Worm (Caenorhabditis elegans) whole organism, L3 larva: ENCODE data around the gene pqn-29.

Experiments used
- R02D3.7 ChIP-seq: fragments of 150-350 bp; optimal IDR thresholded peaks from 2 replicates; lab custom pipeline; 2014; ENCODE audit warnings: missing biosample characterization, missing genetic modification characterization
- ZK546.5 ChIP-seq: sonication (generic microtip); optimal IDR thresholded peaks from 2 replicates; lab custom pipeline; 2017; ENCODE audit warnings: missing biosample characterization, missing genetic modification characterization
- aly-2 ChIP-seq: fragments of 150-350 bp; optimal IDR thresholded peaks from 2 replicates; lab custom pipeline; 2014; ENCODE audit warnings: missing biosample characterization, missing genetic modification characterization
- ama-1 ChIP-seq: fragments of 150-350 bp; optimal IDR thresholded peaks from 2 replicates; lab custom pipeline; 2018
- ceh-16 ChIP-seq: sonication (generic microtip); optimal IDR thresholded peaks from 2 replicates; lab custom pipeline; 2017; ENCODE audit warnings: missing biosample characterization, missing genetic modification characterization
- ceh-28 ChIP-seq: fragments of 150-350 bp; optimal IDR thresholded peaks from 2 replicates; lab custom pipeline; 2014; ENCODE audit warnings: missing biosample characterization, missing genetic modification reagents, missing genetic modification characterization
- ceh-82 ChIP-seq: fragments of 150-350 bp; optimal IDR thresholded peaks from 2 replicates; lab custom pipeline; 2014; ENCODE audit warnings: missing biosample characterization, missing genetic modification characterization
- ceh-9 ChIP-seq: sonication (generic microtip); optimal IDR thresholded peaks from 2 replicates; lab custom pipeline; 2018; ENCODE audit warnings: missing biosample characterization, missing genetic modification characterization
- daf-12 ChIP-seq: fragments of 150-350 bp; optimal IDR thresholded peaks from 2 replicates; lab custom pipeline; 2014; ENCODE audit warnings: missing biosample characterization, missing genetic modification reagents, missing genetic modification characterization
- egl-27 ChIP-seq: sonication (generic microtip); optimal IDR thresholded peaks from 4 replicates; lab custom pipeline; 2017; ENCODE audit warnings: missing biosample characterization, missing genetic modification reagents, missing genetic modification characterization
- egl-5 ChIP-seq: fragments of 150-350 bp; optimal IDR thresholded peaks from 2 replicates; lab custom pipeline; 2017; ENCODE audit warnings: missing biosample characterization, missing genetic modification reagents, missing genetic modification characterization, inconsistent platforms
- elt-2 ChIP-seq: sonication (generic microtip); optimal IDR thresholded peaks from 2 replicates; lab custom pipeline; 2016; ENCODE audit warnings: missing genetic modification reagents, mild to moderate bottlenecking, missing genetic modification characterization, missing compliant biosample characterization
- elt-3 ChIP-seq, 3 experiments: fragments of 150-350 bp in 1 of 3; sonication (generic microtip) in 2 of 3; optimal IDR thresholded peaks; 2 replicates in 2 of 3; 4 replicates in 1 of 3; lab custom pipeline; 2014 to 2017; ENCODE audit warnings: missing biosample characterization in 3 of 3, missing genetic modification characterization in 3 of 3
- eor-1 ChIP-seq, 2 experiments: fragments of 150-350 bp; optimal IDR thresholded peaks; 2 replicates each; lab custom pipeline; 2014 to 2018; ENCODE audit warnings: missing biosample characterization in 2 of 2, missing genetic modification characterization in 2 of 2
- fkh-10 ChIP-seq: sonication (generic microtip); optimal IDR thresholded peaks from 2 replicates; lab custom pipeline; 2017; ENCODE audit warnings: missing biosample characterization, missing genetic modification reagents, missing genetic modification characterization
- fkh-2 ChIP-seq: fragments of 150-350 bp; optimal IDR thresholded peaks from 2 replicates; lab custom pipeline; 2014; ENCODE audit warnings: missing biosample characterization, missing genetic modification reagents, missing genetic modification characterization
- fos-1 ChIP-seq: fragments of 150-350 bp; optimal IDR thresholded peaks from 2 replicates; lab custom pipeline; 2014; ENCODE audit warnings: missing biosample characterization, missing genetic modification characterization
- hmg-11 ChIP-seq: sonication (generic microtip); optimal IDR thresholded peaks from 2 replicates; lab custom pipeline; 2016; ENCODE audit warnings: missing genetic modification characterization, missing compliant biosample characterization
- jun-1 ChIP-seq: fragments of 150-350 bp; optimal IDR thresholded peaks from 2 replicates; lab custom pipeline; 2014; ENCODE audit warnings: missing biosample characterization, missing genetic modification reagents, missing genetic modification characterization
- lin-15B ChIP-seq: fragments of 150-350 bp; optimal IDR thresholded peaks from 2 replicates; lab custom pipeline; 2014; ENCODE audit warnings: missing biosample characterization, missing genetic modification characterization
- lin-39 ChIP-seq: fragments of 150-350 bp; optimal IDR thresholded peaks from 2 replicates; lab custom pipeline; 2018; ENCODE audit warnings: missing biosample characterization, missing genetic modification reagents, missing genetic modification characterization
- lsy-12 ChIP-seq: sonication (generic microtip); optimal IDR thresholded peaks from 2 replicates; lab custom pipeline; 2016; ENCODE audit warnings: mild to moderate bottlenecking, missing genetic modification characterization, missing compliant biosample characterization
- mdl-1 ChIP-seq: fragments of 150-350 bp; optimal IDR thresholded peaks from 2 replicates; lab custom pipeline; 2014; ENCODE audit warnings: missing biosample characterization, missing genetic modification characterization
- mml-1 ChIP-seq: fragments of 150-350 bp; sonication (generic microtip); optimal IDR thresholded peaks from 3 replicates; lab custom pipeline; 2014; ENCODE audit warnings: missing biosample characterization, missing genetic modification characterization
- nfya-1 ChIP-seq: sonication (generic microtip); optimal IDR thresholded peaks from 2 replicates; lab custom pipeline; 2017; ENCODE audit warnings: missing genetic modification characterization, mild to moderate bottlenecking, missing compliant biosample characterization, antibody characterized with exemption, moderate library complexity; ENCODE audit not compliant: insufficient read depth
- nhr-11 ChIP-seq: fragments of 150-350 bp; optimal IDR thresholded peaks from 2 replicates; lab custom pipeline; 2014; ENCODE audit warnings: missing biosample characterization, missing genetic modification characterization
- nhr-12 ChIP-seq: fragments of 150-350 bp; optimal IDR thresholded peaks from 2 replicates; lab custom pipeline; 2014; ENCODE audit warnings: missing biosample characterization, missing genetic modification characterization
- nhr-23 ChIP-seq: fragments of 150-350 bp; optimal IDR thresholded peaks from 2 replicates; lab custom pipeline; 2014; ENCODE audit warnings: missing biosample characterization, missing genetic modification reagents, missing genetic modification characterization
- nhr-237 ChIP-seq: fragments of 150-350 bp; optimal IDR thresholded peaks from 2 replicates; lab custom pipeline; 2014; ENCODE audit warnings: missing biosample characterization, missing genetic modification characterization
- nhr-25 ChIP-seq: sonication (generic microtip); optimal IDR thresholded peaks from 2 replicates; lab custom pipeline; 2017; ENCODE audit warnings: missing biosample characterization, missing genetic modification characterization
- nhr-43 ChIP-seq: sonication (generic microtip); optimal IDR thresholded peaks from 2 replicates; lab custom pipeline; 2016; ENCODE audit warnings: mild to moderate bottlenecking, missing genetic modification characterization, missing compliant biosample characterization; ENCODE audit not compliant: poor library complexity, severe bottlenecking
- nhr-67 ChIP-seq: fragments of 150-350 bp; optimal IDR thresholded peaks from 2 replicates; lab custom pipeline; 2014; ENCODE audit warnings: missing biosample characterization, missing genetic modification characterization
- nhr-77 ChIP-seq: fragments of 150-350 bp; optimal IDR thresholded peaks from 2 replicates; lab custom pipeline; 2014; ENCODE audit warnings: missing biosample characterization, missing genetic modification characterization
- pha-4 ChIP-seq: fragments of 150-350 bp; optimal IDR thresholded peaks from 2 replicates; lab custom pipeline; 2014; ENCODE audit warnings: missing biosample characterization, missing genetic modification reagents, missing genetic modification characterization
- pqm-1 ChIP-seq: fragments of 150-350 bp; optimal IDR thresholded peaks from 2 replicates; lab custom pipeline; 2017; ENCODE audit warnings: missing biosample characterization, missing genetic modification characterization, inconsistent platforms
- sea-2 ChIP-seq: fragments of 150-350 bp; sonication (generic microtip); optimal IDR thresholded peaks from 4 replicates; lab custom pipeline; 2014; ENCODE audit warnings: missing biosample characterization, missing genetic modification reagents, missing genetic modification characterization
- skn-1 ChIP-seq: fragments of 150-350 bp; optimal IDR thresholded peaks from 2 replicates; lab custom pipeline; 2014; ENCODE audit warnings: missing biosample characterization, missing genetic modification characterization
- snpc-4 ChIP-seq: fragments of 150-350 bp; optimal IDR thresholded peaks from 2 replicates; lab custom pipeline; 2014; ENCODE audit warnings: missing biosample characterization, missing genetic modification characterization
- tbx-2 ChIP-seq: sonication (generic microtip); optimal IDR thresholded peaks from 2 replicates; lab custom pipeline; 2016; ENCODE audit warnings: mild to moderate bottlenecking, missing genetic modification characterization, missing compliant biosample characterization
- unc-62 ChIP-seq: fragments of 150-350 bp; sonication (generic microtip); optimal IDR thresholded peaks from 4 replicates; lab custom pipeline; 2014; ENCODE audit warnings: missing biosample characterization, missing genetic modification reagents, missing genetic modification characterization
- zag-1 ChIP-seq: fragments of 150-350 bp; optimal IDR thresholded peaks from 2 replicates; lab custom pipeline; 2014; ENCODE audit warnings: missing biosample characterization, missing genetic modification characterization
- ztf-11 ChIP-seq: fragments of 150-350 bp; optimal IDR thresholded peaks from 2 replicates; lab custom pipeline; 2014; ENCODE audit warnings: missing biosample characterization, missing genetic modification characterization
- ztf-4 ChIP-seq: fragments of 150-350 bp; optimal IDR thresholded peaks from 2 replicates; lab custom pipeline; 2014; ENCODE audit warnings: missing biosample characterization, missing genetic modification characterization

The pqn-29 gene

ce11 chrIII:4653912-4654311 lies 7.8 kb upstream of the pqn-29 start:
- TF ChIP-seq ama-1 (lab: Kevin White, UChicago): peak; percentile 19
- peak; percentile 27 for TF ChIP-seq lsy-12 (tag; lab: Kevin White, UChicago)
- TF ChIP-seq nhr-43 (tag; lab: Kevin White, UChicago): peak; percentile 66
- TF ChIP-seq fkh-10 (GFP tag; lab: Kevin White, UChicago): no peak
- TF ChIP-seq, all 47 proteins: peak for 3

ce11 chrIII:4653374-4653773 lies 7.2 kb upstream of the pqn-29 start:
- no peak for TF ChIP-seq nhr-11
- TF ChIP-seq pha-4 (tag; lab: Kevin White, UChicago): no peak

- TF ChIP-seq ama-1 (lab: Kevin White, UChicago): peak; percentile 12
- TF ChIP-seq nhr-25 (tag; lab: Kevin White, UChicago): peak; percentile 15
- no peak for TF ChIP-seq snpc-4 (tag; lab: Kevin White, UChicago)
- TF ChIP-seq nhr-43 (tag; lab: Kevin White, UChicago): no peak
- peak; percentile 39 for TF ChIP-seq nhr-23 (tag; lab: Kevin White, UChicago)
- TF ChIP-seq ceh-28: no peak
- TF ChIP-seq ceh-82 (tag; lab: Kevin White, UChicago): no peak
- no peak for TF ChIP-seq sea-2 (GFP tag; lab: Kevin White, UChicago)
- TF ChIP-seq daf-12 (tag; lab: Kevin White, UChicago): no peak
- TF ChIP-seq eor-1 (tag; optimal IDR thresholded peaks at IDR 0.05; lab: Kevin White, UChicago): no peak
- peak; percentile 8 for TF ChIP-seq jun-1 (tag; lab: Kevin White, UChicago)
- TF ChIP-seq elt-2 (tag; lab: Kevin White, UChicago): peak; percentile 63
- peak; percentile 5 for TF ChIP-seq mdl-1 (tag; lab: Kevin White, UChicago)
- no peak for TF ChIP-seq ztf-4 (tag; lab: Kevin White, UChicago)
Observed at ce11 chrIII:4649811-4650544, 3.8 kb upstream of the pqn-29 start, which contains the start of gene ppm-2. ppm-2 (plus strand) TSS chrIII:4650494.

- TF ChIP-seq nfya-1 (tag; lab: Kevin White, UChicago) (peak; percentile 90), pha-4 (tag; lab: Kevin White, UChicago) (peak; percentile 94), elt-2 (tag; lab: Kevin White, UChicago) (peak; percentile 96), R02D3.7 (tag; lab: Kevin White, UChicago) (peak; percentile 64), ztf-4 (tag; lab: Kevin White, UChicago) (peak; percentile 15), jun-1 (tag; lab: Kevin White, UChicago) (peak; percentile 93), mml-1 (tag; lab: Kevin White, UChicago) (peak; percentile 24), nhr-25 (tag; lab: Kevin White, UChicago) (peak; percentile 98), zag-1 (tag; lab: Kevin White, UChicago) (no peak), ceh-28 (peak; percentile 95), egl-27 (tag; lab: Kevin White, UChicago) (peak; percentile 35), fos-1 (tag; lab: Kevin White, UChicago) (peak; percentile 28), daf-12 (tag; lab: Kevin White, UChicago) (no peak), aly-2 (tag; lab: Kevin White, UChicago) (no peak), skn-1 (tag; lab: Kevin White, UChicago) (no peak), tbx-2 (tag; lab: Kevin White, UChicago) (peak; percentile 74), ceh-9 (tag; lab: Kevin White, UChicago) (no peak), ztf-11 (tag; lab: Kevin White, UChicago) (no peak), ceh-16 (tag; lab: Kevin White, UChicago) (no peak), egl-5 (peak; percentile 88), ZK546.5 (no peak), lsy-12 (tag; lab: Kevin White, UChicago) (peak; percentile 87), lin-39 (tag; lab: Kevin White, UChicago) (peak; percentile 90), ceh-82 (tag; lab: Kevin White, UChicago) (no peak), elt-3 (tag; optimal IDR thresholded peaks at IDR 0.05; lab: Kevin White, UChicago) (peak in 1 of 3 experiments; percentile 93), nhr-23 (tag; lab: Kevin White, UChicago) (peak; percentile 92), fkh-10 (GFP tag; lab: Kevin White, UChicago) (peak; percentile 49), eor-1 (tag; optimal IDR thresholded peaks at IDR 0.05; lab: Kevin White, UChicago) (no peak), sea-2 (GFP tag; lab: Kevin White, UChicago) (peak; percentile 47), pqm-1 (tag; lab: Kevin White, UChicago) (peak; percentile 98), nhr-11 (peak; percentile 87), unc-62 (GFP tag; lab: Kevin White, UChicago) (peak; percentile 56), hmg-11 (peak; percentile 81), fkh-2 (tag; lab: Kevin White, UChicago) (no peak), nhr-67 (no peak), nhr-77 (tag; lab: Kevin White, UChicago) (no peak), nhr-237 (tag; lab: Kevin White, UChicago) (no peak), mdl-1 (tag; lab: Kevin White, UChicago) (peak; percentile 99), nhr-12 (tag; lab: Kevin White, UChicago) (no peak), lin-15B (tag; lab: Kevin White, UChicago) (peak; percentile 87), nhr-43 (tag; lab: Kevin White, UChicago) (peak; percentile 93)
Observed at ce11 chrIII:4649363-4649768, 3.2 kb upstream of the pqn-29 start.
